Fruit fly (Drosophila melanogaster) whole organism, pupa: Measurements from ENCODE around the gene CG14194.
A peak's percentile ranks its signal among the peaks of the same experiment; 100 is the strongest.

Source experiments
- CG10348 ChIP-seq: fragments of 200-800 bp; sonication (Bioruptor generic); IDR thresholded peaks from 2 replicates; pipeline ENCODE4 v1.3.6; 2022; ENCODE audit warnings: missing biosample characterization, missing genetic modification characterization
- CG13204 ChIP-seq: fragments of 200-800 bp; sonication (Bioruptor generic); optimal IDR thresholded peaks from 2 replicates; lab custom pipeline; 2018; ENCODE audit warnings: missing biosample characterization, mild to moderate bottlenecking, missing genetic modification characterization, moderate library complexity
- CG14655 ChIP-seq: fragments of 200-800 bp; sonication (Bioruptor generic); optimal IDR thresholded peaks from 3 replicates; lab custom pipeline; 2017; ENCODE audit warnings: mild to moderate bottlenecking, missing biosample characterization, missing genetic modification reagents, missing genetic modification characterization
- CG15710 ChIP-seq: fragments of 200-800 bp; sonication (Bioruptor generic); optimal IDR thresholded peaks from 2 replicates; lab custom pipeline; 2018; ENCODE audit warnings: missing biosample characterization, mild to moderate bottlenecking, missing genetic modification characterization, moderate library complexity
- CG17806 ChIP-seq: fragments of 200-800 bp; sonication (Bioruptor generic); optimal IDR thresholded peaks from 2 replicates; lab custom pipeline; 2018; ENCODE audit warnings: missing biosample characterization, mild to moderate bottlenecking, missing genetic modification characterization, moderate library complexity
- CG34367 ChIP-seq: fragments of 200-800 bp; sonication (Bioruptor generic); optimal IDR thresholded peaks from 2 replicates; lab custom pipeline; 2018; ENCODE audit warnings: missing biosample characterization, mild to moderate bottlenecking, missing genetic modification characterization
- CG8159 ChIP-seq: fragments of 200-800 bp; sonication (Bioruptor generic); optimal IDR thresholded peaks from 3 replicates; lab custom pipeline; 2018; ENCODE audit warnings: missing biosample characterization, mild to moderate bottlenecking, missing genetic modification characterization, moderate library complexity
- CG9948 ChIP-seq: fragments of 200-800 bp; sonication (Bioruptor generic); optimal IDR thresholded peaks from 2 replicates; lab custom pipeline; 2018; ENCODE audit warnings: missing biosample characterization, mild to moderate bottlenecking, missing genetic modification characterization, moderate library complexity
- EcR ChIP-seq: fragments of 200-800 bp; sonication (Bioruptor generic); optimal IDR thresholded peaks from 3 replicates; lab custom pipeline; 2019; ENCODE audit warnings: missing biosample characterization, missing genetic modification characterization, mild to moderate bottlenecking, moderate library complexity, missing genetic modification reagents
- Pif1A ChIP-seq: fragments of 200-800 bp; sonication (Bioruptor generic); optimal IDR thresholded peaks from 3 replicates; lab custom pipeline; 2016; ENCODE audit warnings: missing biosample characterization, missing genetic modification characterization
- Snoo ChIP-seq: fragments of 200-800 bp; sonication (Bioruptor generic); optimal IDR thresholded peaks from 3 replicates; lab custom pipeline; 2017; ENCODE audit warnings: missing biosample characterization, mild to moderate bottlenecking, missing genetic modification characterization, inconsistent platforms
- fd96Ca ChIP-seq: fragments of 200-800 bp; sonication (Bioruptor generic); IDR thresholded peaks from 3 replicates; pipeline ENCODE4 v1.3.6; 2022; ENCODE audit warnings: missing biosample characterization, missing genetic modification characterization

- no peak for TF ChIP-seq CG10348 (GFP tag; lab: Robert Waterston, UW)
- TF ChIP-seq Snoo (tag; lab: Kevin White, UChicago), result no peak
- TF ChIP-seq fd96Ca (GFP tag; lab: Robert Waterston, UW), result no peak
- no peak for TF ChIP-seq CG13204 (GFP tag; lab: Kevin White, UChicago)
- no peak for TF ChIP-seq CG14655 (GFP tag; lab: Kevin White, UChicago)
- TF ChIP-seq EcR, result peak; percentile 5
- TF ChIP-seq CG34367 (tag; lab: Kevin White, UChicago), result no peak
- TF ChIP-seq CG8159, result no peak
- no peak for TF ChIP-seq CG17806 (tag; lab: Kevin White, UChicago)
- no peak for TF ChIP-seq Pif1A (GFP tag; lab: Kevin White, UChicago)
- TF ChIP-seq CG9948 (tag; lab: Kevin White, UChicago), result no peak
- TF ChIP-seq CG15710, result no peak
These were observed 21.4 kb upstream of the CG14194 start for dm6 chrX:19171926-19172325.
